Worm (Caenorhabditis elegans) whole organism, young adult: ENCODE results near the gene D1005.5.

Source experiments
- C06A6.2 ChIP-seq: fragments of 200-800 bp; sonication (Bioruptor generic); conservative IDR thresholded peaks from 2 replicates; pipeline ENCODE4 v1.3.6; 2022; ENCODE audit warnings: missing genetic modification characterization, missing compliant biosample characterization
- F57A8.1 ChIP-seq: fragments of 200-800 bp; sonication (Bioruptor generic); optimal IDR thresholded peaks from 2 replicates; lab custom pipeline; 2018; ENCODE audit warnings: mild to moderate bottlenecking, missing genetic modification characterization, moderate library complexity, missing compliant biosample characterization
- K11D2.4 ChIP-seq: fragments of 200-800 bp; sonication (Bioruptor generic); IDR thresholded peaks from 2 replicates; pipeline ENCODE4 v1.3.6; 2022; ENCODE audit warnings: missing genetic modification reagents, missing genetic modification characterization, missing compliant biosample characterization
- K12H6.12 ChIP-seq: fragments of 200-800 bp; sonication (Bioruptor generic); optimal IDR thresholded peaks from 2 replicates; lab custom pipeline; 2018; ENCODE audit warnings: mild to moderate bottlenecking, missing genetic modification characterization, missing compliant biosample characterization
- Y53F4B.3 ChIP-seq: fragments of 200-800 bp; sonication (Bioruptor generic); IDR thresholded peaks from 2 replicates; pipeline ENCODE4 v1.3.6; 2022; ENCODE audit warnings: missing genetic modification reagents, missing genetic modification characterization, missing compliant biosample characterization
- ZK185.1 ChIP-seq: sonication (generic microtip); optimal IDR thresholded peaks from 2 replicates; lab custom pipeline; 2016; ENCODE audit warnings: mild to moderate bottlenecking, missing genetic modification characterization, missing compliant biosample characterization; ENCODE audit not compliant: poor library complexity, severe bottlenecking
- akir-1 ChIP-seq: fragments of 200-800 bp; sonication (Bioruptor generic); optimal IDR thresholded peaks from 2 replicates; lab custom pipeline; 2018; ENCODE audit warnings: mild to moderate bottlenecking, missing genetic modification characterization, moderate library complexity, missing compliant biosample characterization
- aptf-2 ChIP-seq: fragments of 200-800 bp; sonication (Bioruptor generic); conservative IDR thresholded peaks from 2 replicates; pipeline ENCODE4 v1.3.6; 2022; ENCODE audit warnings: missing genetic modification reagents, missing genetic modification characterization, missing compliant biosample characterization
- bed-2 ChIP-seq: fragments of 200-800 bp; sonication (Bioruptor generic); IDR thresholded peaks from 2 replicates; pipeline ENCODE4 v1.3.6; 2022; ENCODE audit warnings: missing genetic modification reagents, missing genetic modification characterization, missing compliant biosample characterization
- ccch-3 ChIP-seq: fragments of 200-800 bp; sonication (Bioruptor generic); optimal IDR thresholded peaks from 2 replicates; lab custom pipeline; 2018; ENCODE audit warnings: mild to moderate bottlenecking, missing genetic modification characterization, missing compliant biosample characterization
- cebp-2 ChIP-seq: fragments of 200-800 bp; sonication (Bioruptor generic); IDR thresholded peaks from 2 replicates; pipeline ENCODE4 v1.3.6; 2022; ENCODE audit warnings: missing genetic modification characterization, missing compliant biosample characterization
- ceh-27 ChIP-seq: fragments of 200-800 bp; sonication (Bioruptor generic); optimal IDR thresholded peaks from 2 replicates; lab custom pipeline; 2018; ENCODE audit warnings: mild to moderate bottlenecking, missing genetic modification characterization, moderate library complexity, missing compliant biosample characterization
- ceh-40 ChIP-seq: fragments of 200-800 bp; sonication (Bioruptor generic); IDR thresholded peaks from 2 replicates; pipeline ENCODE4 v1.3.6; 2022; ENCODE audit warnings: missing genetic modification characterization, missing compliant biosample characterization
- ceh-58 ChIP-seq: fragments of 200-800 bp; sonication (Bioruptor generic); IDR thresholded peaks from 2 replicates; pipeline ENCODE4 v1.3.6; 2022; ENCODE audit warnings: missing genetic modification characterization, missing compliant biosample characterization
- ceh-91 ChIP-seq: fragments of 200-800 bp; sonication (Bioruptor generic); IDR thresholded peaks from 2 replicates; pipeline ENCODE4 v1.3.6; 2022; ENCODE audit warnings: missing genetic modification reagents, missing genetic modification characterization, missing compliant biosample characterization
- chd-7 ChIP-seq: sonication (generic microtip); optimal IDR thresholded peaks from 2 replicates; lab custom pipeline; 2016; ENCODE audit warnings: mild to moderate bottlenecking, missing genetic modification characterization, moderate library complexity, missing compliant biosample characterization
- dox-1 ChIP-seq: fragments of 200-800 bp; sonication (Bioruptor generic); IDR thresholded peaks from 2 replicates; pipeline ENCODE4 v1.3.6; 2022; ENCODE audit warnings: missing genetic modification reagents, missing genetic modification characterization, missing compliant biosample characterization
- dpl-1 ChIP-seq: fragments of 150-350 bp; optimal IDR thresholded peaks from 2 replicates; lab custom pipeline; 2014; ENCODE audit warnings: missing biosample characterization, missing genetic modification reagents, missing genetic modification characterization
- egl-18 ChIP-seq: fragments of 200-800 bp; sonication (Bioruptor generic); IDR thresholded peaks from 2 replicates; pipeline ENCODE4 v1.3.6; 2022; ENCODE audit warnings: missing genetic modification reagents, missing genetic modification characterization, missing compliant biosample characterization
- ekl-4 ChIP-seq: fragments of 200-800 bp; sonication (Bioruptor generic); IDR thresholded peaks from 2 replicates; pipeline ENCODE4 v1.3.6; 2022; ENCODE audit warnings: missing genetic modification reagents, missing genetic modification characterization, missing compliant biosample characterization
- fkh-3 ChIP-seq: sonication (generic microtip); optimal IDR thresholded peaks from 2 replicates; lab custom pipeline; 2016; ENCODE audit warnings: mild to moderate bottlenecking, missing genetic modification characterization, missing compliant biosample characterization
- hlh-12 ChIP-seq: sonication (generic microtip); optimal IDR thresholded peaks from 2 replicates; lab custom pipeline; 2016; ENCODE audit warnings: missing genetic modification characterization, missing compliant biosample characterization
- hmg-1.2 ChIP-seq: fragments of 200-800 bp; sonication (Bioruptor generic); IDR thresholded peaks from 2 replicates; pipeline ENCODE4 v1.3.6; 2022; ENCODE audit warnings: missing genetic modification reagents, missing genetic modification characterization, missing compliant biosample characterization
- hsf-1 ChIP-seq: fragments of 200-800 bp; sonication (Bioruptor generic); IDR thresholded peaks from 2 replicates; pipeline ENCODE4 v1.3.6; 2022; ENCODE audit warnings: missing genetic modification reagents, missing genetic modification characterization, missing compliant biosample characterization
- let-607 ChIP-seq, 2 experiments: fragments of 200-800 bp in 1 of 2; sonication (Bioruptor generic) in 1 of 2; sonication (generic microtip) in 1 of 2; optimal IDR thresholded peaks; 2 replicates each; lab custom pipeline; 2016 to 2018; ENCODE audit warnings: mild to moderate bottlenecking in 2 of 2, missing compliant biosample characterization in 2 of 2, missing genetic modification characterization in 2 of 2, moderate library complexity in 2 of 2, missing genotype in 1 of 2
- lin-26 ChIP-seq: fragments of 200-800 bp; sonication (Bioruptor generic); IDR thresholded peaks from 2 replicates; pipeline ENCODE4 v1.3.6; 2022; ENCODE audit warnings: missing genetic modification reagents, missing genetic modification characterization, missing compliant biosample characterization
- lin-40 ChIP-seq: sonication (generic microtip); optimal IDR thresholded peaks from 2 replicates; lab custom pipeline; 2016; ENCODE audit warnings: missing genetic modification characterization, mild to moderate bottlenecking, missing compliant biosample characterization, missing genotype, missing genetic modification reagents
- lin-54 ChIP-seq: fragments of 200-800 bp; sonication (Bioruptor generic); optimal IDR thresholded peaks from 2 replicates; lab custom pipeline; 2018; ENCODE audit warnings: mild to moderate bottlenecking, missing genetic modification characterization, missing compliant biosample characterization
- lsy-27 ChIP-seq: sonication (generic microtip); optimal IDR thresholded peaks from 2 replicates; lab custom pipeline; 2017; ENCODE audit warnings: missing genetic modification characterization, mild to moderate bottlenecking, missing compliant biosample characterization, antibody characterized with exemption, missing genotype, borderline replicate concordance; ENCODE audit not compliant: insufficient read depth
- madf-3 ChIP-seq: fragments of 200-800 bp; sonication (Bioruptor generic); IDR thresholded peaks from 2 replicates; pipeline ENCODE4 v1.3.6; 2022; ENCODE audit warnings: missing genetic modification reagents, missing genetic modification characterization, missing compliant biosample characterization
- mel-28 ChIP-seq: sonication (generic microtip); optimal IDR thresholded peaks from 2 replicates; lab custom pipeline; 2016; ENCODE audit warnings: borderline replicate concordance, mild to moderate bottlenecking, missing genetic modification characterization, missing compliant biosample characterization
- mxl-1 ChIP-seq: sonication (generic microtip); optimal IDR thresholded peaks from 2 replicates; lab custom pipeline; 2016; ENCODE audit warnings: missing genetic modification characterization, missing compliant biosample characterization
- nfya-2 ChIP-seq: fragments of 200-800 bp; sonication (Bioruptor generic); IDR thresholded peaks from 2 replicates; pipeline ENCODE4 v1.3.6; 2022; ENCODE audit warnings: missing genetic modification reagents, missing genetic modification characterization, missing compliant biosample characterization
- nfyb-1 ChIP-seq: fragments of 200-800 bp; sonication (Bioruptor generic); IDR thresholded peaks from 2 replicates; pipeline ENCODE4 v1.3.6; 2022; ENCODE audit warnings: missing genetic modification reagents, missing genetic modification characterization, missing compliant biosample characterization
- nhr-27 ChIP-seq: fragments of 200-800 bp; sonication (Bioruptor generic); optimal IDR thresholded peaks from 2 replicates; lab custom pipeline; 2018; ENCODE audit warnings: mild to moderate bottlenecking, missing genetic modification characterization, moderate library complexity, missing compliant biosample characterization
- pha-4 ChIP-seq: fragments of 150-350 bp; sonication (generic microtip); optimal IDR thresholded peaks from 2 replicates; lab custom pipeline; 2014; ENCODE audit warnings: missing biosample characterization, missing genetic modification reagents, missing genetic modification characterization
- rcor-1 ChIP-seq: fragments of 200-800 bp; sonication (Bioruptor generic); IDR thresholded peaks from 2 replicates; pipeline ENCODE4 v1.3.6; 2022; ENCODE audit warnings: missing genetic modification reagents, missing genetic modification characterization, missing compliant biosample characterization
- repo-1 ChIP-seq: sonication (generic microtip); optimal IDR thresholded peaks from 2 replicates; lab custom pipeline; 2017; ENCODE audit warnings: mild to moderate bottlenecking, missing genetic modification characterization, missing compliant biosample characterization
- rpc-1 ChIP-seq, 2 experiments: fragments of 150-350 bp in 1 of 2; sonication (generic microtip) in 1 of 2; optimal IDR thresholded peaks; 2 replicates each; lab custom pipeline; 2014 to 2018; ENCODE audit warnings: missing biosample characterization in 1 of 2, missing genetic modification characterization in 1 of 2, missing genetic modification reagents in 1 of 2, missing genotype in 1 of 2
- sdz-38 ChIP-seq: sonication (generic microtip); optimal IDR thresholded peaks from 2 replicates; lab custom pipeline; 2016; ENCODE audit warnings: missing genotype, missing genetic modification characterization, missing compliant biosample characterization
- snpc-1.3 ChIP-seq: sonication (generic microtip); optimal IDR thresholded peaks from 2 replicates; lab custom pipeline; 2017; ENCODE audit warnings: missing genetic modification characterization, mild to moderate bottlenecking, missing compliant biosample characterization, antibody characterized with exemption, moderate library complexity, missing genotype, missing genetic modification reagents; ENCODE audit not compliant: insufficient read depth
- somi-1 ChIP-seq: fragments of 200-800 bp; sonication (Bioruptor generic); optimal IDR thresholded peaks from 2 replicates; lab custom pipeline; 2018; ENCODE audit warnings: mild to moderate bottlenecking, missing genetic modification characterization, missing compliant biosample characterization
- tbx-9 ChIP-seq: sonication (generic microtip); optimal IDR thresholded peaks from 2 replicates; lab custom pipeline; 2016; ENCODE audit warnings: borderline replicate concordance, missing genetic modification characterization, inconsistent platforms, missing compliant biosample characterization
- unc-130 ChIP-seq: sonication (generic microtip); optimal IDR thresholded peaks from 2 replicates; lab custom pipeline; 2016; ENCODE audit warnings: missing genetic modification reagents, missing genetic modification characterization, missing compliant biosample characterization
- ztf-18 ChIP-seq: sonication (generic microtip); optimal IDR thresholded peaks from 2 replicates; lab custom pipeline; 2016; ENCODE audit warnings: missing genotype, mild to moderate bottlenecking, missing genetic modification characterization, missing compliant biosample characterization
- ztf-22 ChIP-seq: fragments of 200-800 bp; sonication (Bioruptor generic); optimal IDR thresholded peaks from 2 replicates; lab custom pipeline; 2018; ENCODE audit warnings: mild to moderate bottlenecking, missing genetic modification characterization, moderate library complexity, missing compliant biosample characterization
- ztf-28 ChIP-seq: fragments of 200-800 bp; sonication (Bioruptor generic); IDR thresholded peaks from 2 replicates; pipeline ENCODE4 v1.3.6; 2022; ENCODE audit warnings: missing genetic modification reagents, missing genetic modification characterization, missing compliant biosample characterization
- ztf-3 ChIP-seq: fragments of 200-800 bp; sonication (Bioruptor generic); optimal IDR thresholded peaks from 2 replicates; lab custom pipeline; 2018; ENCODE audit warnings: mild to moderate bottlenecking, missing genetic modification characterization, missing compliant biosample characterization

Gene D1005.5

ce11 chrX:1454385-1454784, 18.4 kb downstream of the D1005.5 start (continued):
- TF ChIP-seq nfyb-1 (GFP tag; lab: Robert Waterston, UW) (peak; percentile 91), pha-4 (tag; lab: Kevin White, UChicago) (peak; percentile 55), aptf-2 (GFP tag; lab: Robert Waterston, UW) (no peak), mxl-1 (no peak), ZK185.1 (peak; percentile 59), akir-1 (GFP tag; lab: Kevin White, UChicago) (no peak), C06A6.2 (GFP tag; lab: Robert Waterston, UW) (peak; percentile 81), hsf-1 (GFP tag; lab: Robert Waterston, UW) (0 out of 2 replicates have a peak, but pooled peaks have one; percentile 39), dox-1 (GFP tag; lab: Robert Waterston, UW) (peak; percentile 93), sdz-38 (no peak), lin-54 (GFP tag; lab: Kevin White, UChicago) (peak; percentile 34), nhr-27 (tag; lab: Kevin White, UChicago) (peak; percentile 30), chd-7 (tag; lab: Kevin White, UChicago) (peak; percentile 86), lin-40 (tag; lab: Kevin White, UChicago) (peak; percentile 89), cebp-2 (GFP tag; lab: Robert Waterston, UW) (0 out of 2 replicates have a peak, but pooled peaks have one; percentile 47), fkh-3 (tag; lab: Kevin White, UChicago) (no peak), hlh-12 (no peak), mel-28 (no peak), bed-2 (GFP tag; lab: Robert Waterston, UW) (peak; percentile 65; the same call in 1 of the 2 replicates), ceh-27 (GFP tag; lab: Kevin White, UChicago) (peak; percentile 87), hmg-1.2 (GFP tag; lab: Robert Waterston, UW) (peak; percentile 92), tbx-9 (no peak), ceh-91 (GFP tag; lab: Robert Waterston, UW) (0 out of 2 replicates have a peak, but pooled peaks have one; percentile 13), K11D2.4 (peak; percentile 87), ztf-28 (no peak), ztf-3 (GFP tag; lab: Kevin White, UChicago) (no peak), ztf-18 (tag; lab: Kevin White, UChicago) (peak; percentile 42), F57A8.1 (GFP tag; lab: Kevin White, UChicago) (no peak), ceh-58 (no peak), madf-3 (GFP tag; lab: Robert Waterston, UW) (0 out of 2 replicates have a peak, but pooled peaks have one; percentile 40), somi-1 (GFP tag; lab: Kevin White, UChicago) (peak; percentile 83), ccch-3 (no peak), rpc-1 (optimal IDR thresholded peaks at IDR 0.05; lab: Kevin White, UChicago) (no peak), rpc-1 (tag; optimal IDR thresholded peaks at IDR 0.05; lab: Kevin White, UChicago) (no peak), egl-18 (no peak), dpl-1 (no peak), K12H6.12 (tag; lab: Kevin White, UChicago) (peak; percentile 93), rcor-1 (GFP tag; lab: Robert Waterston, UW) (peak; percentile 25; the same call in 1 of the 2 replicates), Y53F4B.3 (GFP tag; lab: Robert Waterston, UW) (no peak), repo-1 (peak; percentile 49), unc-130 (no peak), ekl-4 (peak; percentile 72; the same call in 1 of the 2 replicates), lin-26 (GFP tag; lab: Robert Waterston, UW) (0 out of 2 replicates have a peak, but pooled peaks have one; percentile 74), let-607 (tag; optimal IDR thresholded peaks at IDR 0.05; lab: Kevin White, UChicago) (peak; percentile 62 to 80), lsy-27 (tag; lab: Kevin White, UChicago) (no peak), nfya-2 (GFP tag; lab: Robert Waterston, UW) (no peak), snpc-1.3 (tag; lab: Kevin White, UChicago) (no peak), ceh-40 (GFP tag; lab: Robert Waterston, UW) (no peak), ztf-22 (GFP tag; lab: Kevin White, UChicago) (peak; percentile 72)
